Fruit fly (Drosophila melanogaster) whole organism, prepupa: ENCODE data around the gene Eaat2.

Experiments used
- Blimp-1 ChIP-seq: fragments of 200-800 bp; sonication (Bioruptor generic); optimal IDR thresholded peaks from 3 replicates; lab custom pipeline; 2017; ENCODE audit warnings: missing biosample characterization, missing genetic modification characterization, mild to moderate bottlenecking, moderate library complexity, missing genetic modification reagents
- CG11294 ChIP-seq: fragments of 200-800 bp; sonication (Bioruptor generic); IDR thresholded peaks from 2 replicates; pipeline ENCODE4 v1.3.6; 2022; ENCODE audit warnings: missing biosample characterization, missing genetic modification characterization
- CG11902 ChIP-seq: fragments of 200-800 bp; sonication (Bioruptor generic); optimal IDR thresholded peaks from 3 replicates; lab custom pipeline; 2016; ENCODE audit warnings: missing biosample characterization, missing genetic modification characterization
- CG15336 ChIP-seq: fragments of 200-800 bp; sonication (Bioruptor generic); IDR thresholded peaks from 2 replicates; pipeline ENCODE4 v1.3.6; 2022; ENCODE audit warnings: missing biosample characterization, missing genetic modification characterization
- CG1621 ChIP-seq: fragments of 200-800 bp; sonication (Bioruptor generic); optimal IDR thresholded peaks from 3 replicates; lab custom pipeline; 2018; ENCODE audit warnings: missing biosample characterization, mild to moderate bottlenecking, missing genetic modification characterization
- CG16779 ChIP-seq: fragments of 200-800 bp; sonication (Bioruptor generic); optimal IDR thresholded peaks from 3 replicates; lab custom pipeline; 2017; ENCODE audit warnings: missing biosample characterization, mild to moderate bottlenecking, missing genetic modification characterization
- CG32006 ChIP-seq: fragments of 200-800 bp; sonication (Bioruptor generic); optimal IDR thresholded peaks from 3 replicates; lab custom pipeline; 2017; ENCODE audit warnings: missing biosample characterization, mild to moderate bottlenecking, missing genetic modification characterization
- CG34406 ChIP-seq: fragments of 200-800 bp; sonication (Bioruptor generic); optimal IDR thresholded peaks from 3 replicates; lab custom pipeline; 2016; ENCODE audit warnings: missing biosample characterization, missing genetic modification characterization
- CG3919 ChIP-seq: fragments of 200-800 bp; sonication (Bioruptor generic); optimal IDR thresholded peaks from 3 replicates; lab custom pipeline; 2016; ENCODE audit warnings: missing biosample characterization, missing genetic modification characterization
- CG4318 ChIP-seq: fragments of 200-800 bp; sonication (Bioruptor generic); optimal IDR thresholded peaks from 3 replicates; lab custom pipeline; 2017; ENCODE audit warnings: missing biosample characterization, mild to moderate bottlenecking, missing genetic modification characterization
- CG6163 ChIP-seq: fragments of 200-800 bp; sonication (Bioruptor generic); IDR thresholded peaks from 3 replicates; pipeline ENCODE4 v1.3.6; 2022; ENCODE audit warnings: missing biosample characterization, missing genetic modification characterization
- CG6276 ChIP-seq: fragments of 200-800 bp; sonication (Bioruptor generic); optimal IDR thresholded peaks from 2 replicates; lab custom pipeline; 2017; ENCODE audit warnings: missing biosample characterization, mild to moderate bottlenecking, missing genetic modification characterization
- CG6792 ChIP-seq: fragments of 200-800 bp; sonication (Bioruptor generic); optimal IDR thresholded peaks from 3 replicates; lab custom pipeline; 2016; ENCODE audit warnings: missing biosample characterization, missing genetic modification characterization
- CG6808 ChIP-seq: fragments of 200-800 bp; sonication (Bioruptor generic); optimal IDR thresholded peaks from 3 replicates; lab custom pipeline; 2017; ENCODE audit warnings: missing biosample characterization, missing genetic modification characterization, mild to moderate bottlenecking, moderate library complexity, missing genetic modification reagents
- CG6854 ChIP-seq: fragments of 200-800 bp; sonication (Bioruptor generic); optimal IDR thresholded peaks from 2 replicates; lab custom pipeline; 2017; ENCODE audit warnings: missing biosample characterization, mild to moderate bottlenecking, missing genetic modification characterization
- CG7368 ChIP-seq: fragments of 200-800 bp; sonication (Bioruptor generic); optimal IDR thresholded peaks from 3 replicates; lab custom pipeline; 2016; ENCODE audit warnings: missing biosample characterization, missing genetic modification characterization
- CG8119 ChIP-seq: fragments of 200-800 bp; sonication (Bioruptor generic); IDR thresholded peaks from 3 replicates; pipeline ENCODE4 v1.3.6; 2022; ENCODE audit warnings: missing biosample characterization, missing genetic modification characterization
- CG8319 ChIP-seq: fragments of 200-800 bp; sonication (Bioruptor generic); optimal IDR thresholded peaks from 3 replicates; lab custom pipeline; 2016; ENCODE audit warnings: missing biosample characterization, missing genetic modification characterization
- CG8632 ChIP-seq: fragments of 200-800 bp; sonication (Bioruptor generic); optimal IDR thresholded peaks from 3 replicates; lab custom pipeline; 2016; ENCODE audit warnings: missing biosample characterization, missing genetic modification characterization
- CG9139 ChIP-seq: fragments of 200-800 bp; sonication (Bioruptor generic); optimal IDR thresholded peaks from 3 replicates; lab custom pipeline; 2017; ENCODE audit warnings: missing biosample characterization, mild to moderate bottlenecking, missing genetic modification characterization
- Eip75B ChIP-seq: fragments of 200-800 bp; sonication (Bioruptor generic); optimal IDR thresholded peaks from 3 replicates; lab custom pipeline; 2016; ENCODE audit warnings: missing biosample characterization, missing genetic modification characterization
- Eip78C ChIP-seq: fragments of 200-800 bp; sonication (Bioruptor generic); peaks from one replicate; lab custom pipeline; 2016; ENCODE audit warnings: missing biosample characterization, missing genetic modification characterization
- Eip93F ChIP-seq: fragments of 200-800 bp; sonication (Bioruptor generic); optimal IDR thresholded peaks from 2 replicates; lab custom pipeline; 2016; ENCODE audit warnings: missing biosample characterization, mild to moderate bottlenecking, missing genetic modification characterization
- Ets21C ChIP-seq: fragments of 200-800 bp; sonication (Bioruptor generic); optimal IDR thresholded peaks from 3 replicates; lab custom pipeline; 2016; ENCODE audit warnings: missing biosample characterization, missing genetic modification characterization
- Ets96B ChIP-seq: fragments of 200-800 bp; optimal IDR thresholded peaks from 2 replicates; lab custom pipeline; 2019; ENCODE audit warnings: missing biosample characterization, mild to moderate bottlenecking, missing genetic modification characterization, moderate library complexity
- Hr38 ChIP-seq: sonication (Bioruptor generic); optimal IDR thresholded peaks from 2 replicates; lab custom pipeline; 2016; ENCODE audit warnings: missing biosample characterization, missing genetic modification characterization
- Hr39 ChIP-seq: fragments of 200-800 bp; sonication (Bioruptor generic); optimal IDR thresholded peaks from 2 replicates; lab custom pipeline; 2016; ENCODE audit warnings: missing biosample characterization, missing genetic modification characterization
- Lpt ChIP-seq: fragments of 200-800 bp; sonication (Bioruptor generic); optimal IDR thresholded peaks from 3 replicates; lab custom pipeline; 2016; ENCODE audit warnings: missing biosample characterization, missing genetic modification characterization
- OdsH ChIP-seq: fragments of 200-800 bp; sonication (Bioruptor generic); optimal IDR thresholded peaks from 3 replicates; lab custom pipeline; 2016; ENCODE audit warnings: missing biosample characterization, missing genetic modification characterization
- Smox ChIP-seq: fragments of 200-800 bp; sonication (Bioruptor generic); optimal IDR thresholded peaks from 3 replicates; lab custom pipeline; 2016; ENCODE audit warnings: missing biosample characterization, missing genetic modification characterization
- Sox102F ChIP-seq: fragments of 200-800 bp; sonication (Bioruptor generic); optimal IDR thresholded peaks from 2 replicates; lab custom pipeline; 2016; ENCODE audit warnings: missing biosample characterization, mild to moderate bottlenecking, missing genetic modification characterization
- Sox14 ChIP-seq: fragments of 200-800 bp; sonication (Bioruptor generic); optimal IDR thresholded peaks from 3 replicates; lab custom pipeline; 2016; ENCODE audit warnings: missing biosample characterization, missing genetic modification characterization
- Sox15 ChIP-seq: fragments of 200-800 bp; sonication (Bioruptor generic); optimal IDR thresholded peaks from 3 replicates; lab custom pipeline; 2016; ENCODE audit warnings: missing biosample characterization, missing genetic modification characterization
- achi ChIP-seq: fragments of 200-800 bp; sonication (Bioruptor generic); optimal IDR thresholded peaks from 3 replicates; lab custom pipeline; 2016; ENCODE audit warnings: missing biosample characterization, missing genetic modification characterization
- acj6 ChIP-seq: fragments of 200-800 bp; sonication (Bioruptor generic); optimal IDR thresholded peaks from 3 replicates; lab custom pipeline; 2016; ENCODE audit warnings: missing biosample characterization, missing genetic modification characterization
- cyc ChIP-seq: fragments of 200-800 bp; sonication (Bioruptor generic); optimal IDR thresholded peaks from 3 replicates; lab custom pipeline; 2016; ENCODE audit warnings: missing biosample characterization, missing genetic modification characterization
- dac ChIP-seq: fragments of 200-800 bp; sonication (Bioruptor generic); optimal IDR thresholded peaks from 2 replicates; lab custom pipeline; 2017; ENCODE audit warnings: missing biosample characterization, mild to moderate bottlenecking, missing genetic modification characterization
- eg ChIP-seq: fragments of 200-800 bp; sonication (Bioruptor generic); IDR thresholded peaks from 3 replicates; pipeline ENCODE4 v1.3.6; 2022; ENCODE audit warnings: missing biosample characterization, missing genetic modification characterization
- esn ChIP-seq: fragments of 200-800 bp; sonication (Bioruptor generic); optimal IDR thresholded peaks from 2 replicates; lab custom pipeline; 2016; ENCODE audit warnings: missing biosample characterization, mild to moderate bottlenecking, missing genetic modification characterization, moderate library complexity
- fd59A ChIP-seq: fragments of 200-800 bp; sonication (Bioruptor generic); optimal IDR thresholded peaks from 2 replicates; lab custom pipeline; 2017; ENCODE audit warnings: missing biosample characterization, mild to moderate bottlenecking, missing genetic modification characterization, missing genetic modification reagents
- fd85E ChIP-seq: fragments of 200-800 bp; sonication (Bioruptor generic); optimal IDR thresholded peaks from 3 replicates; lab custom pipeline; 2016; ENCODE audit warnings: missing biosample characterization, missing genetic modification characterization
- fkh ChIP-seq: fragments of 200-800 bp; sonication (Bioruptor generic); optimal IDR thresholded peaks from 3 replicates; lab custom pipeline; 2017; ENCODE audit warnings: missing biosample characterization, mild to moderate bottlenecking, missing genetic modification characterization, moderate library complexity
- lz ChIP-seq: fragments of 200-800 bp; sonication (Bioruptor generic); optimal IDR thresholded peaks from 3 replicates; lab custom pipeline; 2016; ENCODE audit warnings: missing biosample characterization, missing genetic modification characterization
- net ChIP-seq: fragments of 200-800 bp; sonication (Bioruptor generic); optimal IDR thresholded peaks from 3 replicates; lab custom pipeline; 2016; ENCODE audit warnings: missing biosample characterization, missing genetic modification characterization
- pdm3 ChIP-seq: fragments of 200-800 bp; sonication (Bioruptor generic); optimal IDR thresholded peaks from 3 replicates; lab custom pipeline; 2016; ENCODE audit warnings: missing biosample characterization, missing genetic modification characterization
- salr ChIP-seq, 2 experiments: fragments of 200-800 bp; sonication (Bioruptor generic); optimal IDR thresholded peaks; 3 replicates each; lab custom pipeline; 2016 to 2018; ENCODE audit warnings: missing biosample characterization in 2 of 2, missing genetic modification characterization in 2 of 2, mild to moderate bottlenecking in 1 of 2
- ss ChIP-seq, 2 experiments: fragments of 200-800 bp; sonication (Bioruptor generic); optimal IDR thresholded peaks; 2 replicates in 1 of 2; 3 replicates in 1 of 2; lab custom pipeline; 2017 to 2018; ENCODE audit warnings: mild to moderate bottlenecking in 2 of 2, missing biosample characterization in 2 of 2, missing genetic modification characterization in 2 of 2, moderate library complexity in 1 of 2
- svp ChIP-seq: fragments of 200-800 bp; sonication (Bioruptor generic); peaks from one replicate; lab custom pipeline; 2016; ENCODE audit warnings: missing biosample characterization, missing genetic modification characterization
- topi ChIP-seq: fragments of 200-800 bp; sonication (Bioruptor generic); optimal IDR thresholded peaks from 3 replicates; lab custom pipeline; 2016; ENCODE audit warnings: missing biosample characterization, missing genetic modification characterization
- vri ChIP-seq: fragments of 200-800 bp; sonication (Bioruptor generic); optimal IDR thresholded peaks from 3 replicates; lab custom pipeline; 2016; ENCODE audit warnings: missing biosample characterization, mild to moderate bottlenecking, missing genetic modification characterization

Gene Eaat2

dm6 chr2L:749645-750044 is 5.5 kb upstream of the Eaat2 start, which contains the start of gene GABA-B-R3:
GABA-B-R3 (plus strand) TSS chr2L:749945.
- TF ChIP-seq CG1621, result no peak
- no peak for TF ChIP-seq CG16779 (tag; lab: Kevin White, UChicago)
- TF ChIP-seq CG8632 (GFP tag; lab: Kevin White, UChicago), result no peak
- TF ChIP-seq CG15336 (GFP tag; lab: Robert Waterston, UW), result no peak
- no peak for TF ChIP-seq acj6 (GFP tag; lab: Kevin White, UChicago)
- no peak for TF ChIP-seq Ets96B (tag; lab: Kevin White, UChicago)
- TF ChIP-seq lz (GFP tag; lab: Kevin White, UChicago), result no peak
- TF ChIP-seq CG11902 (GFP tag; lab: Kevin White, UChicago), result no peak
- no peak for TF ChIP-seq net
- TF ChIP-seq, all 60 proteins: peak for 0

- TF ChIP-seq CG6854 (GFP tag; lab: Kevin White, UChicago), result no peak
- TF ChIP-seq CG6163 (GFP tag; lab: Robert Waterston, UW), result no peak
- TF ChIP-seq Eip93F, result no peak
- TF ChIP-seq achi (GFP tag; lab: Kevin White, UChicago), result no peak
- TF ChIP-seq CG6792 (GFP tag; lab: Kevin White, UChicago), result no peak
- peak; percentile 3 for TF ChIP-seq CG6276 (GFP tag; lab: Kevin White, UChicago)
- no peak for TF ChIP-seq CG6808 (GFP tag; lab: Kevin White, UChicago)
- no peak for TF ChIP-seq svp (GFP tag; lab: Kevin White, UChicago)
- TF ChIP-seq CG32006 (GFP tag; lab: Kevin White, UChicago), result peak; percentile 30
- TF ChIP-seq CG16779 (tag; lab: Kevin White, UChicago), result no peak
- no peak for TF ChIP-seq Ets21C (GFP tag; lab: Kevin White, UChicago)
- no peak for TF ChIP-seq CG34406
- no peak; the same call in 2 of the 3 replicates for TF ChIP-seq CG8119
- TF ChIP-seq lz (GFP tag; lab: Kevin White, UChicago), result no peak
- no peak for TF ChIP-seq ss (GFP tag; optimal IDR thresholded peaks at IDR 0.05; lab: Kevin White, UChicago)
- TF ChIP-seq esn (GFP tag; lab: Kevin White, UChicago), result no peak
- peak; percentile 0 for TF ChIP-seq OdsH (GFP tag; lab: Kevin White, UChicago)
- TF ChIP-seq CG7368 (GFP tag; lab: Kevin White, UChicago), result no peak
- TF ChIP-seq CG9139 (GFP tag; lab: Kevin White, UChicago), result no peak
- no peak for TF ChIP-seq Hr38 (GFP tag; lab: Kevin White, UChicago)
- TF ChIP-seq cyc, result no peak
- no peak for TF ChIP-seq CG8319 (GFP tag; lab: Kevin White, UChicago)
- no peak for TF ChIP-seq pdm3 (GFP tag; lab: Kevin White, UChicago)
- TF ChIP-seq CG8632 (GFP tag; lab: Kevin White, UChicago), result no peak
- no peak for TF ChIP-seq Hr39 (GFP tag; lab: Kevin White, UChicago)
- TF ChIP-seq Sox102F (GFP tag; lab: Kevin White, UChicago), result no peak
- no peak for TF ChIP-seq Lpt (GFP tag; lab: Kevin White, UChicago)
- TF ChIP-seq salr (GFP tag; optimal IDR thresholded peaks at IDR 0.05; lab: Kevin White, UChicago), result no peak
- TF ChIP-seq fd59A (GFP tag; lab: Kevin White, UChicago), result no peak
- no peak for TF ChIP-seq vri (GFP tag; lab: Kevin White, UChicago)
- no peak for TF ChIP-seq CG11294 (GFP tag; lab: Robert Waterston, UW)
- TF ChIP-seq Sox15 (GFP tag; lab: Kevin White, UChicago), result no peak
- no peak for TF ChIP-seq CG3919 (GFP tag; lab: Kevin White, UChicago)
- TF ChIP-seq Sox14, result no peak
- no peak for TF ChIP-seq net
- TF ChIP-seq Smox (GFP tag; lab: Kevin White, UChicago), result no peak
- TF ChIP-seq CG4318, result no peak
- TF ChIP-seq fkh (GFP tag; lab: Kevin White, UChicago), result no peak
- TF ChIP-seq dac, result no peak
- TF ChIP-seq fd85E (GFP tag; lab: Kevin White, UChicago), result no peak
- no peak for TF ChIP-seq topi (GFP tag; lab: Kevin White, UChicago)
- no peak for TF ChIP-seq Blimp-1
- TF ChIP-seq Eip78C (GFP tag; lab: Kevin White, UChicago), result peak; percentile 32
- no peak for TF ChIP-seq Eip75B
- no peak for TF ChIP-seq CG1621
- peak; percentile 30; the same call in 1 of the 2 replicates for TF ChIP-seq CG15336 (GFP tag; lab: Robert Waterston, UW)
- 0 out of 3 replicates have a peak, but pooled peaks have one; percentile 16 for TF ChIP-seq eg (GFP tag; lab: Robert Waterston, UW)
- TF ChIP-seq, all 60 proteins: peak for 6
Measured at dm6 chr2L:745785-746184, 1.6 kb upstream of the Eaat2 start.
